Fruit fly (Drosophila melanogaster) whole organism, prepupa: ENCODE measurements around the gene CG11726.
A peak's percentile ranks its signal among the peaks of the same experiment; 100 is the strongest.

Source experiments
- CG10631 ChIP-seq: fragments of 200-800 bp; sonication (Bioruptor generic); optimal IDR thresholded peaks from 2 replicates; lab custom pipeline; 2016; ENCODE audit warnings: missing biosample characterization, missing genetic modification characterization
- CG10669 ChIP-seq: fragments of 200-800 bp; sonication (Bioruptor generic); optimal IDR thresholded peaks from 3 replicates; lab custom pipeline; 2018; ENCODE audit warnings: missing biosample characterization, mild to moderate bottlenecking, missing genetic modification characterization, moderate library complexity
- CG11294 ChIP-seq: fragments of 200-800 bp; sonication (Bioruptor generic); IDR thresholded peaks from 2 replicates; pipeline ENCODE4 v1.3.6; 2022; ENCODE audit warnings: missing biosample characterization, missing genetic modification characterization
- CG11762 ChIP-seq: fragments of 200-800 bp; sonication (Bioruptor generic); optimal IDR thresholded peaks from 3 replicates; lab custom pipeline; 2016; ENCODE audit warnings: missing biosample characterization, missing genetic modification characterization; ENCODE audit not compliant: insufficient read depth
- CG15336 ChIP-seq: fragments of 200-800 bp; sonication (Bioruptor generic); IDR thresholded peaks from 2 replicates; pipeline ENCODE4 v1.3.6; 2022; ENCODE audit warnings: missing biosample characterization, missing genetic modification characterization
- CG1621 ChIP-seq: fragments of 200-800 bp; sonication (Bioruptor generic); optimal IDR thresholded peaks from 3 replicates; lab custom pipeline; 2018; ENCODE audit warnings: missing biosample characterization, mild to moderate bottlenecking, missing genetic modification characterization
- CG16779 ChIP-seq: fragments of 200-800 bp; sonication (Bioruptor generic); optimal IDR thresholded peaks from 3 replicates; lab custom pipeline; 2017; ENCODE audit warnings: missing biosample characterization, mild to moderate bottlenecking, missing genetic modification characterization
- CG3032 ChIP-seq: fragments of 200-800 bp; optimal IDR thresholded peaks from 2 replicates; lab custom pipeline; 2019; ENCODE audit warnings: missing biosample characterization, mild to moderate bottlenecking, missing genetic modification characterization, moderate library complexity
- CG31627 ChIP-seq: fragments of 200-800 bp; sonication (Bioruptor generic); optimal IDR thresholded peaks from 3 replicates; lab custom pipeline; 2016; ENCODE audit warnings: missing biosample characterization, missing genetic modification characterization
- CG32006 ChIP-seq: fragments of 200-800 bp; sonication (Bioruptor generic); optimal IDR thresholded peaks from 3 replicates; lab custom pipeline; 2017; ENCODE audit warnings: missing biosample characterization, mild to moderate bottlenecking, missing genetic modification characterization
- CG4318 ChIP-seq: fragments of 200-800 bp; sonication (Bioruptor generic); optimal IDR thresholded peaks from 3 replicates; lab custom pipeline; 2017; ENCODE audit warnings: missing biosample characterization, mild to moderate bottlenecking, missing genetic modification characterization
- CG6276 ChIP-seq: fragments of 200-800 bp; sonication (Bioruptor generic); optimal IDR thresholded peaks from 2 replicates; lab custom pipeline; 2017; ENCODE audit warnings: missing biosample characterization, mild to moderate bottlenecking, missing genetic modification characterization
- CG6792 ChIP-seq: fragments of 200-800 bp; sonication (Bioruptor generic); optimal IDR thresholded peaks from 3 replicates; lab custom pipeline; 2016; ENCODE audit warnings: missing biosample characterization, missing genetic modification characterization
- CG6854 ChIP-seq: fragments of 200-800 bp; sonication (Bioruptor generic); optimal IDR thresholded peaks from 2 replicates; lab custom pipeline; 2017; ENCODE audit warnings: missing biosample characterization, mild to moderate bottlenecking, missing genetic modification characterization
- CG7368 ChIP-seq: fragments of 200-800 bp; sonication (Bioruptor generic); optimal IDR thresholded peaks from 3 replicates; lab custom pipeline; 2016; ENCODE audit warnings: missing biosample characterization, missing genetic modification characterization
- CG8119 ChIP-seq: fragments of 200-800 bp; sonication (Bioruptor generic); IDR thresholded peaks from 3 replicates; pipeline ENCODE4 v1.3.6; 2022; ENCODE audit warnings: missing biosample characterization, missing genetic modification characterization
- CG8319 ChIP-seq: fragments of 200-800 bp; sonication (Bioruptor generic); optimal IDR thresholded peaks from 3 replicates; lab custom pipeline; 2016; ENCODE audit warnings: missing biosample characterization, missing genetic modification characterization
- CG9139 ChIP-seq: fragments of 200-800 bp; sonication (Bioruptor generic); optimal IDR thresholded peaks from 3 replicates; lab custom pipeline; 2017; ENCODE audit warnings: missing biosample characterization, mild to moderate bottlenecking, missing genetic modification characterization
- Eip75B ChIP-seq: fragments of 200-800 bp; sonication (Bioruptor generic); optimal IDR thresholded peaks from 3 replicates; lab custom pipeline; 2016; ENCODE audit warnings: missing biosample characterization, missing genetic modification characterization
- Eip78C ChIP-seq: fragments of 200-800 bp; sonication (Bioruptor generic); peaks from one replicate; lab custom pipeline; 2016; ENCODE audit warnings: missing biosample characterization, missing genetic modification characterization
- Ets21C ChIP-seq: fragments of 200-800 bp; sonication (Bioruptor generic); optimal IDR thresholded peaks from 3 replicates; lab custom pipeline; 2016; ENCODE audit warnings: missing biosample characterization, missing genetic modification characterization
- Ets96B ChIP-seq: fragments of 200-800 bp; optimal IDR thresholded peaks from 2 replicates; lab custom pipeline; 2019; ENCODE audit warnings: missing biosample characterization, mild to moderate bottlenecking, missing genetic modification characterization, moderate library complexity
- Hr38 ChIP-seq: sonication (Bioruptor generic); optimal IDR thresholded peaks from 2 replicates; lab custom pipeline; 2016; ENCODE audit warnings: missing biosample characterization, missing genetic modification characterization
- Hr4 ChIP-seq: fragments of 200-800 bp; sonication (Bioruptor generic); optimal IDR thresholded peaks from 3 replicates; lab custom pipeline; 2016; ENCODE audit warnings: missing biosample characterization, missing genetic modification characterization
- Lpt ChIP-seq: fragments of 200-800 bp; sonication (Bioruptor generic); optimal IDR thresholded peaks from 3 replicates; lab custom pipeline; 2016; ENCODE audit warnings: missing biosample characterization, missing genetic modification characterization
- Met ChIP-seq: fragments of 200-800 bp; sonication (Bioruptor generic); optimal IDR thresholded peaks from 3 replicates; lab custom pipeline; 2016; ENCODE audit warnings: missing biosample characterization, missing genetic modification characterization
- OdsH ChIP-seq: fragments of 200-800 bp; sonication (Bioruptor generic); optimal IDR thresholded peaks from 3 replicates; lab custom pipeline; 2016; ENCODE audit warnings: missing biosample characterization, missing genetic modification characterization
- Smox ChIP-seq: fragments of 200-800 bp; sonication (Bioruptor generic); optimal IDR thresholded peaks from 3 replicates; lab custom pipeline; 2016; ENCODE audit warnings: missing biosample characterization, missing genetic modification characterization
- Sox102F ChIP-seq: fragments of 200-800 bp; sonication (Bioruptor generic); optimal IDR thresholded peaks from 2 replicates; lab custom pipeline; 2016; ENCODE audit warnings: missing biosample characterization, mild to moderate bottlenecking, missing genetic modification characterization
- Sox14 ChIP-seq: fragments of 200-800 bp; sonication (Bioruptor generic); optimal IDR thresholded peaks from 3 replicates; lab custom pipeline; 2016; ENCODE audit warnings: missing biosample characterization, missing genetic modification characterization
- acj6 ChIP-seq: fragments of 200-800 bp; sonication (Bioruptor generic); optimal IDR thresholded peaks from 3 replicates; lab custom pipeline; 2016; ENCODE audit warnings: missing biosample characterization, missing genetic modification characterization
- dsx ChIP-seq: fragments of 200-800 bp; optimal IDR thresholded peaks from 3 replicates; lab custom pipeline; 2019; ENCODE audit warnings: missing biosample characterization, mild to moderate bottlenecking, missing genetic modification characterization, moderate library complexity; ENCODE audit not compliant: poor library complexity, severe bottlenecking
- esn ChIP-seq: fragments of 200-800 bp; sonication (Bioruptor generic); optimal IDR thresholded peaks from 2 replicates; lab custom pipeline; 2016; ENCODE audit warnings: missing biosample characterization, mild to moderate bottlenecking, missing genetic modification characterization, moderate library complexity
- fd85E ChIP-seq: fragments of 200-800 bp; sonication (Bioruptor generic); optimal IDR thresholded peaks from 3 replicates; lab custom pipeline; 2016; ENCODE audit warnings: missing biosample characterization, missing genetic modification characterization
- fkh ChIP-seq: fragments of 200-800 bp; sonication (Bioruptor generic); optimal IDR thresholded peaks from 3 replicates; lab custom pipeline; 2017; ENCODE audit warnings: missing biosample characterization, mild to moderate bottlenecking, missing genetic modification characterization, moderate library complexity
- spab ChIP-seq: fragments of 200-800 bp; sonication (Bioruptor generic); optimal IDR thresholded peaks from 2 replicates; lab custom pipeline; 2017; ENCODE audit warnings: missing biosample characterization, mild to moderate bottlenecking, missing genetic modification characterization, missing genetic modification reagents
- ss ChIP-seq, 2 experiments: fragments of 200-800 bp; sonication (Bioruptor generic); optimal IDR thresholded peaks; 2 replicates in 1 of 2; 3 replicates in 1 of 2; lab custom pipeline; 2017 to 2018; ENCODE audit warnings: mild to moderate bottlenecking in 2 of 2, missing biosample characterization in 2 of 2, missing genetic modification characterization in 2 of 2, moderate library complexity in 1 of 2
- svp ChIP-seq: fragments of 200-800 bp; sonication (Bioruptor generic); peaks from one replicate; lab custom pipeline; 2016; ENCODE audit warnings: missing biosample characterization, missing genetic modification characterization
- topi ChIP-seq: fragments of 200-800 bp; sonication (Bioruptor generic); optimal IDR thresholded peaks from 3 replicates; lab custom pipeline; 2016; ENCODE audit warnings: missing biosample characterization, missing genetic modification characterization
- vri ChIP-seq: fragments of 200-800 bp; sonication (Bioruptor generic); optimal IDR thresholded peaks from 3 replicates; lab custom pipeline; 2016; ENCODE audit warnings: missing biosample characterization, mild to moderate bottlenecking, missing genetic modification characterization

The CG11726 gene

DNA sequence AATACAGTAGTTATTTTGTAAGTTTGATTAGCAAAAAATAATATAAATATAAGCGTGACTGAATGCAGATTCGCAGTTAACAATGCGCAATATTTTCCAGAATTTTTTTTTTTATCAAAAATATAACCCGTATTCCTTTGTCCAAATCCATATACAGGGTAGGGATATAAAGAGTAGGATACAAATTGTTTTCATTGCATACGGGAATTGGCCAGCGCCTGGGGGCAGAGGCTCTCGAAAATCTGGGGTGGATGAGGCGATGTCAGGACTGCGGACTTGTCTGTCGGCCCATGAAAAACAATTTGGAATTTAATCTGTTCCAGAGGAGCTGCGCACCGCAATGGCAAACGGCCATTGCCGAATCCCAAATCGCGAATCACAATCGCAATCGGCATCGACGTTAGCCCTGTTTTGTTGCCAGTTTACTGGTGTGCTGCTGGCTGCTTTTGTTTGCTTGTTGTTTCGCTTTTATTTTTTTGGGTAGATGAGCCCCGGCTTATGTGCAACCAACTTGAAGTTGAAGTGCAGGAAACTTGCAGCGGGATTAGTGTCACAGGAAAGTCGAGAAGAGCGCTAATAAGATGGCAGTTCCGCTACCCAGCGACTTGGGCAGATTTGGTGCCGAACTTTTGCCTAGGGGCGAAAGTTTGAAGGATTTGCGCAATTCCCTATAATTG, 11.6 kb upstream of the CG11726 start (continued):
- TF ChIP-seq esn (GFP tag; lab: Kevin White, UChicago) (peak; percentile 38), CG16779 (tag; lab: Kevin White, UChicago) (no peak), CG11762 (GFP tag; lab: Kevin White, UChicago) (no peak), CG3032 (peak; percentile 55), fd85E (GFP tag; lab: Kevin White, UChicago) (no peak), OdsH (GFP tag; lab: Kevin White, UChicago) (peak; percentile 22), CG31627 (GFP tag; lab: Kevin White, UChicago) (peak; percentile 14), Eip75B (peak; percentile 44), CG6792 (GFP tag; lab: Kevin White, UChicago) (no peak), Hr38 (GFP tag; lab: Kevin White, UChicago) (no peak), CG7368 (GFP tag; lab: Kevin White, UChicago) (no peak), CG10631 (peak; percentile 23), Lpt (no peak), CG6276 (GFP tag; lab: Kevin White, UChicago) (no peak), CG8119 (GFP tag; lab: Robert Waterston, UW) (no peak), CG15336 (GFP tag; lab: Robert Waterston, UW) (no peak), Sox102F (GFP tag; lab: Kevin White, UChicago) (peak; percentile 40), Eip78C (GFP tag; lab: Kevin White, UChicago) (peak; percentile 67), Smox (GFP tag; lab: Kevin White, UChicago) (peak; percentile 14), Sox14 (GFP tag; lab: Kevin White, UChicago) (peak; percentile 45), spab (GFP tag; lab: Kevin White, UChicago) (no peak), CG1621 (tag; lab: Kevin White, UChicago) (peak; percentile 32)

DNA sequence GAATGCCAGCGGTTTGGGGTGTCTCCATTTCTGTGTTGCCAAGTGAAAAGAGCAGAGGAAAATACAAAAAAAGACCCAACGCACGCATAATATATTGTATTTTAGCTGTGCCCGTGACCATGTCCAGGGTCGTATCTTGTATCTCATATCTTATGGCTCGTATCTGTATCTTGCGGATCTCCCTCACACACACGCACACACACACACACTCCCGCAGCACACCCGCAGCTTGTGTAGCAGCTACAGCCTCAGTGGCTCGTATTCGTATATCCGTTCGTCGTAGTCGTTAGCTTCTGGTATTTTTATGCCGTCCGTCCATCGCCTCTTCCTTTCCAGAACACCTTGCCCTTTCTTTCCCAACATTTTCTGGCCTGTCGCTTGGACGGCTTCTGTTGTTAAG, 10.3 kb upstream of the CG11726 start:
- TF ChIP-seq dsx (GFP tag; lab: Kevin White, UChicago) (peak; percentile 59), Ets96B (tag; lab: Kevin White, UChicago) (no peak), CG16779 (tag; lab: Kevin White, UChicago) (no peak), acj6 (GFP tag; lab: Kevin White, UChicago) (no peak), CG6854 (GFP tag; lab: Kevin White, UChicago) (peak; percentile 26), ss (GFP tag; optimal IDR thresholded peaks at IDR 0.05; lab: Kevin White, UChicago) (peak; percentile 12 to 51), CG10631 (no peak), fkh (GFP tag; lab: Kevin White, UChicago) (peak; percentile 21), Ets21C (no peak), CG31627 (GFP tag; lab: Kevin White, UChicago) (no peak), CG9139 (peak; percentile 10)
- TF ChIP-seq, all 60 proteins: peak for 5

DNA sequence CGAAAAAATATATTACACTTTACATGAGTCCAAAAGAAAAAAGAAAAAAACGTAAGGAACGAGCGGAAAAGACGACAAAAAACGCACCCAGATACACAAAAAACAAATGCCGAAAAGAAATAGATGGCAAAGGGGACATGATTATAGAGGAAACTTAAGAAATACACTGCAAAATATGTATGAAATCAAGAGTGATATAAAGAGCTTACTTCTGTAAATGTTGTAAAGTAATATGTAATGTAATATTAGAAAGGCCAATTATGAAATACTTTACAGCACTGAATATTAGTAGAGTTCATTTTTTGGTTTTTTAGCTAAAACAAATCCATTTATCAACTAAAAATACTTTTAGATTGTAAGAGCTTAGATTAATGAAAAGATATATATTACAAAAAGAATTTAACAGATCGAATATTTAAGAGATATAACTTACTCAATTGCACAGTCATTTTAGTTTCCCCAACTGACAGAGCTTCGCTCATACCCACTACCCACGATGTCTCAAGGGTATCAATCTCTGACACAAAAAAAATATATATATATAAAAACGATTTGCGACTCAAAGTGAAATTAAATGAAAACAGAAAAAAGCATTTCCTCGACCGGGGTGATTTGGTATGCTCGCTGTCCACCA, 9.5 kb upstream of the CG11726 start:
- no peak for TF ChIP-seq CG1621 (tag; lab: Kevin White, UChicago)
- no peak for TF ChIP-seq CG32006 (GFP tag; lab: Kevin White, UChicago)
- peak; percentile 9 for TF ChIP-seq OdsH (GFP tag; lab: Kevin White, UChicago)
- no peak for TF ChIP-seq Hr4 (GFP tag; lab: Kevin White, UChicago)
- TF ChIP-seq Eip75B = no peak
- TF ChIP-seq CG7368 (GFP tag; lab: Kevin White, UChicago) = no peak
- TF ChIP-seq fd85E (GFP tag; lab: Kevin White, UChicago) = no peak
- TF ChIP-seq Lpt = no peak
- TF ChIP-seq topi (GFP tag; lab: Kevin White, UChicago) = peak; percentile 13
- no peak for TF ChIP-seq vri
- TF ChIP-seq CG8319 = no peak
- no peak for TF ChIP-seq CG16779 (tag; lab: Kevin White, UChicago)
- no peak for TF ChIP-seq CG10669
- TF ChIP-seq Met (GFP tag; lab: Kevin White, UChicago) = peak; percentile 10
- TF ChIP-seq CG10631 = no peak
- TF ChIP-seq CG6276 (GFP tag; lab: Kevin White, UChicago) = no peak
- peak; percentile 10 for TF ChIP-seq esn (GFP tag; lab: Kevin White, UChicago)
- TF ChIP-seq CG4318 (GFP tag; lab: Kevin White, UChicago) = no peak
- no peak for TF ChIP-seq dsx (GFP tag; lab: Kevin White, UChicago)
- peak; percentile 67 for TF ChIP-seq Eip78C (GFP tag; lab: Kevin White, UChicago)
- TF ChIP-seq svp = peak; percentile 61
- no peak for TF ChIP-seq CG11294 (GFP tag; lab: Robert Waterston, UW)
